Fruit fly (Drosophila melanogaster) whole organism, embryonic: Measurements from ENCODE around the gene Synd.

ENCODE experiments used
- CG17186 ChIP-seq: fragments of 200-800 bp; sonication (Bioruptor generic); optimal IDR thresholded peaks from 3 replicates; lab custom pipeline; 2017; ENCODE audit warnings: missing biosample characterization, missing genetic modification reagents, missing genetic modification characterization
- Ets97D ChIP-seq: fragments of 200-800 bp; sonication (Bioruptor generic); optimal IDR thresholded peaks from 3 replicates; lab custom pipeline; 2016; ENCODE audit warnings: missing biosample characterization, missing genetic modification characterization
- Vsx1 ChIP-seq: fragments of 200-800 bp; sonication (Bioruptor generic); optimal IDR thresholded peaks from 2 replicates; lab custom pipeline; 2017; ENCODE audit warnings: missing biosample characterization, mild to moderate bottlenecking, missing genetic modification characterization, missing genetic modification reagents
- YL-1 ChIP-seq: fragments of 200-800 bp; sonication (Bioruptor generic); optimal IDR thresholded peaks from 3 replicates; lab custom pipeline; 2017; ENCODE audit warnings: missing biosample characterization, mild to moderate bottlenecking, missing genetic modification characterization
- dysf ChIP-seq: fragments of 200-800 bp; sonication (Bioruptor generic); IDR thresholded peaks from 3 replicates; pipeline ENCODE4 v1.3.6; 2022; ENCODE audit warnings: missing biosample characterization, missing genetic modification characterization
- fu2 ChIP-seq: fragments of 200-800 bp; sonication (Bioruptor generic); optimal IDR thresholded peaks from 2 replicates; lab custom pipeline; 2016; ENCODE audit warnings: missing biosample characterization, missing genetic modification characterization
- lola ChIP-seq, 3 experiments: fragments of >200 bp in 2 of 3; fragments of 200-800 bp in 1 of 3; sonication (Bioruptor generic) in 1 of 3; optimal IDR thresholded peaks; 2 replicates each; lab custom pipeline; 2017 to 2019; ENCODE audit warnings: missing biosample characterization in 3 of 3, missing genetic modification characterization in 3 of 3, mild to moderate bottlenecking in 1 of 3, moderate library complexity in 1 of 3
- onecut ChIP-seq: fragments of 200-800 bp; sonication (Bioruptor generic); IDR thresholded peaks from 2 replicates; pipeline ENCODE4 v1.3.6; 2022; ENCODE audit warnings: missing biosample characterization, missing genetic modification characterization

DNA sequence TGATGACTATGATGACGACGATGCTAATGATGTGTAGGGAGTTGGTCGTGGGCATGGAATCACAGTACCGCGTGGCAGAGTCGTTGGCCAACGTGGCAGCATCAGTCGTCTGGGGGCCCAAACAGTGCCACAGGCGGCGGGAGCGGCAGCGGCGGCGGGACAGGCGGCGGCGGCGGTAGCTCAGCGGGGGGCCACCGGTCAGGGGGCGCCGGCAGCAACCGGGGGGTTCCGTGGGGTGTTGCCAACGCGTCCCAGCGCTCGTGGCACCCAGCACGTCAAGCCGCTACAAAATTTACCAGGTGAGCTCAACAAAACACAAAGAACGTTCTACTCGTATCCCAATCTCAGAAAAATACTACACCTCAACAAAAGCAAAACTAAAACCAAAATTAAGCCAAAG lies 30.3 kb upstream of the Synd start:
- no peak for TF ChIP-seq lola (GFP tag; optimal IDR thresholded peaks at IDR 0.05; lab: Kevin White, UChicago)
- TF ChIP-seq fu2 (GFP tag; lab: Kevin White, UChicago) = no peak
- TF ChIP-seq onecut = no peak
- no peak for TF ChIP-seq Ets97D
- no peak for TF ChIP-seq dysf
- no peak for TF ChIP-seq YL-1 (GFP tag; lab: Kevin White, UChicago)
- TF ChIP-seq Vsx1 = no peak
- no peak for TF ChIP-seq CG17186
